Worm (Caenorhabditis elegans): ENCODE data around the gene ima-1.

Gene ima-1

ce11 chrV:11250735-11251134 is 11.3 kb downstream of the ima-1 start, which contains the start of gene T19B10.12:
TSS of gene T19B10.12 (plus strand) at chrV:11251035.
- TF ChIP-seq zag-1 (tag; optimal IDR thresholded peaks at IDR 0.05) (no peak), sox-4 (tag; optimal IDR thresholded peaks at IDR 0.05) (no peak), lir-3 (tag; optimal IDR thresholded peaks at IDR 0.05; ENCODE audit: poor library complexity) (no peak), nhr-85 (tag) (no peak), nhr-12 (tag; optimal IDR thresholded peaks at IDR 0.05) (no peak), unc-130 (tag; optimal IDR thresholded peaks at IDR 0.05) (no peak), hlh-4 (tag; optimal IDR thresholded peaks at IDR 0.05) (no peak), mab-9 (GFP tag; IDR thresholded peaks at IDR 0.05) (no peak), fkh-8 (tag; optimal IDR thresholded peaks at IDR 0.05) (no peak)

ce11 chrV:11251798-11252197 is 12.3 kb downstream of the ima-1 start:
- no peak for TF ChIP-seq sptf-1 (tag; optimal IDR thresholded peaks at IDR 0.05)
- no peak for TF ChIP-seq unc-98 (GFP tag; IDR thresholded peaks at IDR 0.05)
- TF ChIP-seq pag-3 (tag; optimal IDR thresholded peaks at IDR 0.05; ENCODE audit: borderline replicate concordance, insufficient read depth): no peak
- TF ChIP-seq nhr-77 (tag; optimal IDR thresholded peaks at IDR 0.05): no peak
- TF ChIP-seq efl-1 (optimal IDR thresholded peaks at IDR 0.05): no peak
- TF ChIP-seq efl-1 (GFP tag; optimal IDR thresholded peaks at IDR 0.05 in 1 of 2): no peak
- no peak for TF ChIP-seq pqm-1 (tag; optimal IDR thresholded peaks at IDR 0.05)
- no peak for TF ChIP-seq fkh-4 (tag; optimal IDR thresholded peaks at IDR 0.05; ENCODE audit: borderline replicate concordance)
- no peak for TF ChIP-seq blmp-1 (tag; optimal IDR thresholded peaks at IDR 0.05)
- no peak for TF ChIP-seq mdl-1 (tag; optimal IDR thresholded peaks at IDR 0.05)
- no peak for TF ChIP-seq ama-1 (optimal IDR thresholded peaks at IDR 0.05)
- TF ChIP-seq sox-4 (tag; optimal IDR thresholded peaks at IDR 0.05): no peak
- no peak for TF ChIP-seq lsy-2 (tag; optimal IDR thresholded peaks at IDR 0.05)
- TF ChIP-seq egl-13 (tag; optimal IDR thresholded peaks at IDR 0.05): no peak
- TF ChIP-seq egl-27 (tag; optimal IDR thresholded peaks at IDR 0.05): no peak
- no peak for TF ChIP-seq dpl-1 (GFP tag; optimal IDR thresholded peaks at IDR 0.05)
- no peak for TF ChIP-seq nhr-19 (GFP tag; conservative IDR thresholded peaks at IDR 0.05)

ce11 chrV:11252429-11252828 is 13.0 kb downstream of the ima-1 start, which contains the start of gene srsx-33:
TSS of gene srsx-33 (minus strand) at chrV:11252529.
- no peak for TF ChIP-seq nhr-12 (tag; optimal IDR thresholded peaks at IDR 0.05)
- TF ChIP-seq efl-1 (optimal IDR thresholded peaks at IDR 0.05): no peak
- TF ChIP-seq efl-1 (GFP tag; optimal IDR thresholded peaks at IDR 0.05 in 1 of 2): peak in 1 of 2 experiments; percentile 9

ce11 chrV:11254980-11255379 is 15.5 kb downstream of the ima-1 start, which contains the start of gene srsx-31:
TSS of gene srsx-31 (minus strand) at chrV:11255080.
- no peak for TF ChIP-seq jun-1 (tag; optimal IDR thresholded peaks at IDR 0.05)
- TF ChIP-seq C34B4.2 (tag; optimal IDR thresholded peaks at IDR 0.05): no peak
- TF ChIP-seq lir-3 (tag; optimal IDR thresholded peaks at IDR 0.05; ENCODE audit: poor library complexity): no peak
- TF ChIP-seq aly-2 (tag; optimal IDR thresholded peaks at IDR 0.05): no peak

ce11 chrV:11258896-11259295 is 19.4 kb downstream of the ima-1 start, which contains the start of gene lgc-36:
TSS of gene lgc-36 (minus strand) at chrV:11258996.
- TF ChIP-seq unc-30 (tag; optimal IDR thresholded peaks at IDR 0.05) (no peak), efl-3 (GFP tag; optimal IDR thresholded peaks at IDR 0.05) (no peak), elt-2 (tag; optimal IDR thresholded peaks at IDR 0.05) (no peak), hlh-17 (GFP tag; optimal IDR thresholded peaks at IDR 0.05; ENCODE audit: borderline replicate concordance) (no peak), fkh-8 (tag; optimal IDR thresholded peaks at IDR 0.05) (no peak), nhr-47 (tag; optimal IDR thresholded peaks at IDR 0.05) (no peak), sox-4 (tag; optimal IDR thresholded peaks at IDR 0.05) (no peak), dpl-1 (GFP tag; optimal IDR thresholded peaks at IDR 0.05) (no peak), ces-1 (GFP tag; optimal IDR thresholded peaks at IDR 0.05) (no peak), sptf-1 (tag; optimal IDR thresholded peaks at IDR 0.05) (no peak), fkh-4 (tag; optimal IDR thresholded peaks at IDR 0.05; ENCODE audit: borderline replicate concordance) (no peak), pag-3 (tag; optimal IDR thresholded peaks at IDR 0.05; ENCODE audit: borderline replicate concordance, insufficient read depth) (no peak), egl-13 (tag; optimal IDR thresholded peaks at IDR 0.05) (no peak), unc-62 (GFP tag; optimal IDR thresholded peaks at IDR 0.05) (no peak), nhr-85 (tag) (no peak)

Data from whole organism, L1 larva.